Fruit fly (Drosophila melanogaster) whole organism, embryonic: ENCODE measurements around the gene DEF8.
A peak's percentile ranks its signal among the peaks of the same experiment; 100 is the strongest.

ENCODE experiments used
- Antp ChIP-seq: fragments of 200-800 bp; sonication (Bioruptor generic); optimal IDR thresholded peaks from 3 replicates; lab custom pipeline; 2016; ENCODE audit warnings: missing biosample characterization, missing genetic modification characterization
- Atf6 ChIP-seq: fragments of 200-800 bp; sonication (Bioruptor generic); IDR thresholded peaks from 2 replicates; pipeline ENCODE4 v1.3.6; 2022; ENCODE audit warnings: missing biosample characterization, missing genetic modification characterization
- Blimp-1 ChIP-seq: fragments of 200-800 bp; sonication (Bioruptor generic); optimal IDR thresholded peaks from 3 replicates; lab custom pipeline; 2018; ENCODE audit warnings: missing biosample characterization, missing genetic modification characterization, mild to moderate bottlenecking, moderate library complexity, missing genetic modification reagents
- CG10565 ChIP-seq: fragments of 200-800 bp; sonication (Bioruptor generic); optimal IDR thresholded peaks from 3 replicates; lab custom pipeline; 2016; ENCODE audit warnings: missing biosample characterization, mild to moderate bottlenecking, missing genetic modification characterization
- CG10654 ChIP-seq: fragments of 200-800 bp; sonication (Bioruptor generic); optimal IDR thresholded peaks from 2 replicates; lab custom pipeline; 2016; ENCODE audit warnings: missing biosample characterization, missing genetic modification characterization
- CG10979 ChIP-seq: fragments of 200-800 bp; sonication (Bioruptor generic); optimal IDR thresholded peaks from 2 replicates; lab custom pipeline; 2018; ENCODE audit warnings: missing biosample characterization, mild to moderate bottlenecking, missing genetic modification characterization, moderate library complexity
- CG11085 ChIP-seq: fragments of 200-800 bp; sonication (Bioruptor generic); IDR thresholded peaks from 2 replicates; pipeline ENCODE4 v1.3.6; 2022; ENCODE audit warnings: missing biosample characterization, missing genetic modification characterization
- CG11560 ChIP-seq: fragments of 200-800 bp; sonication (Bioruptor generic); IDR thresholded peaks from 3 replicates; pipeline ENCODE4 v1.3.6; 2022; ENCODE audit warnings: missing biosample characterization, missing genetic modification characterization
- CG11695 ChIP-seq: fragments of 200-800 bp; sonication (Bioruptor generic); IDR thresholded peaks from 3 replicates; pipeline ENCODE4 v1.3.6; 2022; ENCODE audit warnings: missing biosample characterization, missing genetic modification characterization
- CG12104 ChIP-seq: fragments of 200-800 bp; sonication (Bioruptor generic); optimal IDR thresholded peaks from 3 replicates; lab custom pipeline; 2016; ENCODE audit warnings: missing biosample characterization, missing genetic modification characterization
- CG12391 ChIP-seq: fragments of 200-800 bp; sonication (Bioruptor generic); optimal IDR thresholded peaks from 3 replicates; lab custom pipeline; 2018; ENCODE audit warnings: missing biosample characterization, mild to moderate bottlenecking, missing genetic modification characterization, moderate library complexity
- CG14014 ChIP-seq: fragments of 200-800 bp; sonication (Bioruptor generic); IDR thresholded peaks from 2 replicates; pipeline ENCODE4 v1.3.6; 2022; ENCODE audit warnings: missing biosample characterization, missing genetic modification characterization
- CG14710 ChIP-seq: fragments of 200-800 bp; sonication (Bioruptor generic); optimal IDR thresholded peaks from 3 replicates; lab custom pipeline; 2019; ENCODE audit warnings: missing biosample characterization, mild to moderate bottlenecking, missing genetic modification characterization, moderate library complexity
- CG1603 ChIP-seq: fragments of 200-800 bp; sonication (Bioruptor generic); optimal IDR thresholded peaks from 2 replicates; lab custom pipeline; 2019; ENCODE audit warnings: missing biosample characterization, mild to moderate bottlenecking, missing genetic modification characterization, moderate library complexity
- CG17912 ChIP-seq: fragments of 200-800 bp; sonication (Bioruptor generic); optimal IDR thresholded peaks from 2 replicates; lab custom pipeline; 2018; ENCODE audit warnings: missing biosample characterization, mild to moderate bottlenecking, missing genetic modification characterization
- CG18599 ChIP-seq: fragments of 200-800 bp; sonication (Bioruptor generic); optimal IDR thresholded peaks from 3 replicates; lab custom pipeline; 2017; ENCODE audit warnings: missing biosample characterization, missing genetic modification characterization, mild to moderate bottlenecking, moderate library complexity, missing genetic modification reagents
- CG31224 ChIP-seq: fragments of 200-800 bp; sonication (Bioruptor generic); IDR thresholded peaks from 2 replicates; pipeline ENCODE4 v1.3.6; 2022; ENCODE audit warnings: missing biosample characterization, missing genetic modification characterization
- CG31388 ChIP-seq: fragments of 200-800 bp; sonication (Bioruptor generic); optimal IDR thresholded peaks from 2 replicates; lab custom pipeline; 2016; ENCODE audit warnings: missing biosample characterization, missing genetic modification characterization
- CG3726 ChIP-seq: fragments of 200-800 bp; sonication (Bioruptor generic); IDR thresholded peaks from 3 replicates; pipeline ENCODE4, ENCODE4 v1.3.6; 2022; ENCODE audit warnings: missing biosample characterization, missing genetic modification characterization
- CG42726 ChIP-seq: fragments of 200-800 bp; sonication (Bioruptor generic); IDR thresholded peaks from 2 replicates; pipeline ENCODE4 v1.3.6; 2022; ENCODE audit warnings: missing biosample characterization, missing genetic modification characterization; ENCODE audit not compliant: partially characterized antibody
- CG43689 ChIP-seq: fragments of 200-800 bp; sonication (Bioruptor generic); IDR thresholded peaks from 2 replicates; pipeline ENCODE4 v1.3.6; 2022; ENCODE audit warnings: missing biosample characterization, missing genetic modification characterization
- CG4424 ChIP-seq: fragments of 200-800 bp; sonication (Bioruptor generic); optimal IDR thresholded peaks from 3 replicates; lab custom pipeline; 2016; ENCODE audit warnings: missing biosample characterization, missing genetic modification characterization
- CG7963 ChIP-seq: fragments of 200-800 bp; sonication (Bioruptor generic); IDR thresholded peaks from 3 replicates; pipeline ENCODE4 v1.3.6; 2022; ENCODE audit warnings: missing biosample characterization, missing genetic modification characterization; ENCODE audit not compliant: partially characterized antibody
- CG8924 ChIP-seq: fragments of 200-800 bp; optimal IDR thresholded peaks from 3 replicates; lab custom pipeline; 2019; ENCODE audit warnings: missing biosample characterization, mild to moderate bottlenecking, missing genetic modification characterization, moderate library complexity
- CG9797 ChIP-seq: fragments of 200-800 bp; sonication (Bioruptor generic); optimal IDR thresholded peaks from 3 replicates; lab custom pipeline; 2018; ENCODE audit warnings: missing biosample characterization, mild to moderate bottlenecking, missing genetic modification characterization
- CG9817 ChIP-seq: fragments of 200-800 bp; sonication (Bioruptor generic); optimal IDR thresholded peaks from 2 replicates; lab custom pipeline; 2018; ENCODE audit warnings: missing biosample characterization, mild to moderate bottlenecking, missing genetic modification characterization, moderate library complexity
- Dip2 ChIP-seq: fragments of 200-800 bp; sonication (Bioruptor generic); IDR thresholded peaks from 2 replicates; pipeline ENCODE4 v1.3.6; 2022; ENCODE audit warnings: missing biosample characterization, missing genetic modification characterization
- Dip3 ChIP-seq: fragments of 200-800 bp; sonication (Bioruptor generic); optimal IDR thresholded peaks from 3 replicates; lab custom pipeline; 2016; ENCODE audit warnings: missing biosample characterization, missing genetic modification characterization
- Drgx ChIP-seq: fragments of 200-800 bp; sonication (Bioruptor generic); IDR thresholded peaks from 2 replicates; pipeline ENCODE4 v1.3.6; 2022; ENCODE audit warnings: missing biosample characterization, missing genetic modification characterization
- E2f1 ChIP-seq: fragments of 200-800 bp; sonication (Bioruptor generic); IDR thresholded peaks from 2 replicates; pipeline ENCODE4 v1.3.6; 2022; ENCODE audit warnings: missing biosample characterization, missing genetic modification characterization
- Elba2 ChIP-seq: fragments of 200-800 bp; sonication (Bioruptor generic); optimal IDR thresholded peaks from 3 replicates; lab custom pipeline; 2016; ENCODE audit warnings: missing biosample characterization, missing genetic modification characterization
- Hr51 ChIP-seq, 2 experiments: fragments of 200-800 bp; sonication (Bioruptor generic); optimal IDR thresholded peaks; 2 replicates in 1 of 2; 3 replicates in 1 of 2; lab custom pipeline; 2016 to 2018; ENCODE audit warnings: missing biosample characterization in 2 of 2, missing genetic modification characterization in 2 of 2, mild to moderate bottlenecking in 1 of 2, moderate library complexity in 1 of 2
- MBD-R2 ChIP-seq: fragments of 200-800 bp; sonication (Bioruptor generic); IDR thresholded peaks from 2 replicates; pipeline ENCODE4 v1.3.6; 2022; ENCODE audit warnings: missing biosample characterization, missing genetic modification characterization
- NC2α ChIP-seq: fragments of 200-800 bp; sonication (Bioruptor generic); optimal IDR thresholded peaks from 2 replicates; lab custom pipeline; 2016; ENCODE audit warnings: missing biosample characterization, missing genetic modification characterization
- Nf-YC ChIP-seq: fragments of 200-800 bp; optimal IDR thresholded peaks from 3 replicates; lab custom pipeline; 2019; ENCODE audit warnings: missing biosample characterization, mild to moderate bottlenecking, missing genetic modification characterization, moderate library complexity
- Sox100B ChIP-seq: fragments of 200-800 bp; sonication (Bioruptor generic); optimal IDR thresholded peaks from 3 replicates; lab custom pipeline; 2018; ENCODE audit warnings: missing biosample characterization, mild to moderate bottlenecking, missing genetic modification characterization
- ap ChIP-seq: fragments of 200-800 bp; sonication (Bioruptor generic); IDR thresholded peaks from 2 replicates; pipeline ENCODE4 v1.3.6; 2022; ENCODE audit warnings: missing biosample characterization, missing genetic modification characterization
- bab2 ChIP-seq: fragments of 200-800 bp; sonication (Bioruptor generic); optimal IDR thresholded peaks from 2 replicates; lab custom pipeline; 2016; ENCODE audit warnings: missing biosample characterization, missing genetic modification characterization
- cas ChIP-seq: fragments of 200-800 bp; sonication (Bioruptor generic); IDR thresholded peaks from 2 replicates; pipeline ENCODE4 v1.3.6; 2022; ENCODE audit warnings: missing biosample characterization, missing genetic modification characterization
- her ChIP-seq: fragments of 200-800 bp; sonication (Bioruptor generic); optimal IDR thresholded peaks from 2 replicates; lab custom pipeline; 2016; ENCODE audit warnings: missing biosample characterization, missing genetic modification characterization
- mld ChIP-seq: fragments of 200-800 bp; sonication (Bioruptor generic); IDR thresholded peaks from 3 replicates; pipeline ENCODE4 v1.3.6; 2022; ENCODE audit warnings: missing biosample characterization, missing genetic modification characterization; ENCODE audit not compliant: partially characterized antibody
- nom ChIP-seq: fragments of 200-800 bp; sonication (Bioruptor generic); optimal IDR thresholded peaks from 2 replicates; lab custom pipeline; 2017; ENCODE audit warnings: missing biosample characterization, missing genetic modification characterization, mild to moderate bottlenecking, moderate library complexity, missing genetic modification reagents
- pan ChIP-seq, 4 experiments: fragments of >200 bp in 3 of 4; fragments of 200-800 bp in 1 of 4; sonication (Bioruptor generic) in 1 of 4; optimal IDR thresholded peaks in 3 of 4; IDR thresholded peaks in 1 of 4; 2 replicates each; pipeline versions ENCODE4 v1.3.6 to Lab custom; 2017 to 2022; ENCODE audit warnings: missing biosample characterization in 2 of 4, missing genetic modification characterization in 2 of 4, mixed read lengths in 1 of 4
- pzg ChIP-seq: fragments of 200-800 bp; sonication (Bioruptor generic); optimal IDR thresholded peaks from 3 replicates; lab custom pipeline; 2018; ENCODE audit warnings: missing biosample characterization, mild to moderate bottlenecking, missing genetic modification characterization, moderate library complexity
- schlank ChIP-seq: fragments of 200-800 bp; sonication (Bioruptor generic); optimal IDR thresholded peaks from 2 replicates; lab custom pipeline; 2018; ENCODE audit warnings: missing biosample characterization, mild to moderate bottlenecking, missing genetic modification characterization
- stwl ChIP-seq: fragments of 200-800 bp; sonication (Bioruptor generic); optimal IDR thresholded peaks from 3 replicates; lab custom pipeline; 2018; ENCODE audit warnings: missing biosample characterization, mild to moderate bottlenecking, missing genetic modification characterization, moderate library complexity
- tap ChIP-seq: fragments of 200-800 bp; optimal IDR thresholded peaks from 3 replicates; lab custom pipeline; 2019; ENCODE audit warnings: missing biosample characterization, mild to moderate bottlenecking, missing genetic modification characterization, moderate library complexity
- tin ChIP-seq: fragments of 200-800 bp; sonication (Bioruptor generic); optimal IDR thresholded peaks from 3 replicates; lab custom pipeline; 2016; ENCODE audit warnings: missing biosample characterization, missing genetic modification characterization
- zf30C ChIP-seq: fragments of 200-800 bp; sonication (Bioruptor generic); optimal IDR thresholded peaks from 3 replicates; lab custom pipeline; 2018; ENCODE audit warnings: missing biosample characterization, mild to moderate bottlenecking, missing genetic modification characterization

The DEF8 gene

dm6 chr3L:12136630-12137029 lies 4.7 kb downstream of the DEF8 start, which contains the start of the genes CG5645 and Atg12 (continued):
- TF ChIP-seq CG4424 (GFP tag; lab: Kevin White, UChicago) (peak; percentile 49), CG14014 (GFP tag; lab: Robert Waterston, UW) (peak; percentile 25; the same call in 1 of the 2 replicates), CG10565 (no peak), nom (GFP tag; lab: Kevin White, UChicago) (peak; percentile 21), Nf-YC (tag; lab: Kevin White, UChicago) (peak; percentile 59), CG8924 (tag; lab: Kevin White, UChicago) (peak; percentile 61), pzg (GFP tag; lab: Kevin White, UChicago) (peak; percentile 40), her (no peak), tap (tag; lab: Kevin White, UChicago) (peak; percentile 76), CG9817 (tag; lab: Kevin White, UChicago) (peak; percentile 61), schlank (tag; lab: Kevin White, UChicago) (no peak), CG7963 (0 out of 3 replicates have a peak, but pooled peaks have one; percentile 36), Blimp-1 (GFP tag; lab: Kevin White, UChicago) (peak; percentile 65), CG1603 (tag; lab: Kevin White, UChicago) (peak; percentile 44), CG3726 (no peak), tin (GFP tag; lab: Kevin White, UChicago) (peak; percentile 79), ap (GFP tag; lab: Robert Waterston, UW) (no peak), Elba2 (GFP tag; lab: Kevin White, UChicago) (no peak), Antp (no peak), CG10654 (GFP tag; lab: Kevin White, UChicago) (peak; percentile 41), Atf6 (GFP tag; lab: Robert Waterston, UW) (peak; percentile 61; the same call in 1 of the 2 replicates), CG31388 (GFP tag; lab: Kevin White, UChicago) (peak; percentile 14), CG43689 (GFP tag; lab: Robert Waterston, UW) (no peak), Drgx (no peak), bab2 (peak; percentile 20), CG31224 (GFP tag; lab: Robert Waterston, UW) (no peak), CG42726 (GFP tag; lab: Robert Waterston, UW) (no peak; the same call in 1 of the 2 replicates), CG10979 (tag; lab: Kevin White, UChicago) (peak; percentile 74), NC2α (no peak), CG18599 (GFP tag; lab: Kevin White, UChicago) (peak; percentile 70), zf30C (GFP tag; lab: Kevin White, UChicago) (no peak), cas (GFP tag; lab: Robert Waterston, UW) (peak; percentile 29; the same call in 1 of the 2 replicates), E2f1 (peak; percentile 18; the same call in 1 of the 2 replicates), mld (no peak), CG9797 (GFP tag; lab: Kevin White, UChicago) (no peak), stwl (tag; lab: Kevin White, UChicago) (peak; percentile 56), CG11085 (GFP tag; lab: Robert Waterston, UW) (no peak), CG12391 (tag; lab: Kevin White, UChicago) (peak; percentile 78), Dip2 (no peak), CG11695 (GFP tag; lab: Robert Waterston, UW) (peak; percentile 41; the same call in 1 of the 3 replicates), pan (optimal IDR thresholded peaks at IDR 0.05; lab: Kevin White, UChicago) (no peak), pan (GFP tag; optimal IDR thresholded peaks at IDR 0.05 in 1 of 2, IDR thresholded peaks at IDR 0.05 in 1 of 2) (peak in 1 of 2 experiments; percentile 69), Sox100B (GFP tag; lab: Kevin White, UChicago) (peak; percentile 69), CG17912 (GFP tag; lab: Kevin White, UChicago) (no peak), CG11560 (no peak), MBD-R2 (GFP tag; lab: Robert Waterston, UW) (peak; percentile 78), CG12104 (GFP tag; lab: Kevin White, UChicago) (peak; percentile 39), Hr51 (GFP tag; optimal IDR thresholded peaks at IDR 0.05; lab: Kevin White, UChicago) (peak in 1 of 2 experiments; percentile 39), Dip3 (no peak), CG14710 (tag; lab: Kevin White, UChicago) (peak; percentile 86)
